Fruit fly (Drosophila melanogaster) whole organism, larva: ENCODE measurements around the gene CG17122.

ENCODE experiments used
- noc ChIP-seq: fragments of 200-800 bp; sonication (Bioruptor generic); optimal IDR thresholded peaks from 3 replicates; lab custom pipeline; 2019; ENCODE audit warnings: missing biosample characterization, mild to moderate bottlenecking, missing genetic modification characterization, moderate library complexity

The CG17122 gene

dm6 chr3L:20275235-20275634 lies at the start of gene CG17122:
Gene CG17122 (minus strand): TSS chr3L:20275335.
- no peak for TF ChIP-seq noc

DNA sequence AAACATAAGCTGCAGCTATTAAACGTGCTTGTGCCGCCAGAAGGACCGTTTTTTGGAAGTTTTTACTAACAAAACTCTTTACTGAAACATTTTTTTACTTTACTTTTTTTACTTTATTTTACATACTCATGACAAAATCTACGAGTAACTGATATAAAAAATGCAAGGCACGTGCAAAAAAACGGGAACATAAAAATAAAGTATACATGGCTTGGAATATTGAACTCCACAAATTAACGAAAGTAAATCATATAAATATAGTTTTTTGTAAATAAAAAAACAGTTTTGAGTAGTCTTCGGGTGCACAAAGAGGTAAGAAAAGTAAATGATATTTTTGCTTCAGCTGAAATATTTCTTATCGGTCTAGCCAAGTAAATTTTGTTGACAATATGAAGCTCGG lies 45.5 kb upstream of the CG17122 start, which contains the start of gene Spn77Bb:
Gene Spn77Bb (plus strand): TSS at position 301 of the 400 bp plus-strand sequence.
- no peak for TF ChIP-seq noc

DNA sequence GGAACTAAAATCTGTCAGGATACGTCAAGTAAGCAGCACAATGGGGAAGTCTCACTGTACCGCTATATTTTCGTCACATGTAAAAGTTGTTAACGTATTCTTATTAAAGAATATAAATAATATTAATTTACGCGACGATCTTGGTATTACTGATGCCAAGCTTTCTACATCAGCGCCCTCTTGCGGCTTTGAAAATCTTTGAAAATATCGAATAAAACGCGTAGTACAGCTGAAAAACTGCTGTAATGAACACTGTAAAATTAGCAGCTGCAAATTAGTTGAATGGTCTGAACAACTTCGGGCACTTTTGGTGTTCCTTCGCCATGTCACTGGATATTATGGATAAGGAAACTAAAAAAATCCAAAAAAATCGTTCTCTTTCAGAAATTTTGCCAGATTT lies 44.9 kb upstream of the CG17122 start:
- TF ChIP-seq noc = no peak

dm6 chr3L:20317751-20318150 lies 42.6 kb upstream of the CG17122 start:
- TF ChIP-seq noc = no peak

dm6 chr3L:20316956-20317589 lies 41.9 kb upstream of the CG17122 start, which contains the start of gene Spn77Ba:
Gene Spn77Ba (plus strand): TSS chr3L:20317190.
- TF ChIP-seq noc = no peak

- TF ChIP-seq noc = no peak
These were observed 38.3 kb upstream of the CG17122 start, which contains the start of gene alphaSnap for dm6 chr3L:20313469-20313868. Gene alphaSnap (plus strand): TSS chr3L:20313632.

dm6 chr3L:20309758-20310733 lies 34.9 kb upstream of the CG17122 start:
- TF ChIP-seq noc = no peak

DNA sequence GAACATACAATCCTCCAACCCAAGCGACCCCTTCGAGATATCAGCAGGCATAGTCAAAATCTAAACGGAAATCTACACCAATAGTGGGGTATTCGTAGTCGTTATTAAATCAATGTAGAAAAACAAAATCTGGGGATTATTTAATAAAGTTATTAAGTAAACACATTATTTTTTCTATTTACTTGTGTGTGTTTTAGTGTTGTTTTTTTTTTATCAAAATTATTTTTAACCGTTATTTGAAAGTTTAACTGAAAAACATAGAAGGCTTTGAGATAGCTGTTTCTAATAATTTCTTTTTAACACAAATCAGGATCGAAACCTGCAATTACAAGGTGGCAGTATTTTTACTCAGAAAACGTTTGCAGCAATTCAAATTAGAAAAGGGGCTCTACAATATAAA lies 34.2 kb upstream of the CG17122 start, which contains the start of gene polo:
Gene polo (plus strand): TSS at position 301 of the 400 bp plus-strand sequence.
- no peak for TF ChIP-seq noc

DNA sequence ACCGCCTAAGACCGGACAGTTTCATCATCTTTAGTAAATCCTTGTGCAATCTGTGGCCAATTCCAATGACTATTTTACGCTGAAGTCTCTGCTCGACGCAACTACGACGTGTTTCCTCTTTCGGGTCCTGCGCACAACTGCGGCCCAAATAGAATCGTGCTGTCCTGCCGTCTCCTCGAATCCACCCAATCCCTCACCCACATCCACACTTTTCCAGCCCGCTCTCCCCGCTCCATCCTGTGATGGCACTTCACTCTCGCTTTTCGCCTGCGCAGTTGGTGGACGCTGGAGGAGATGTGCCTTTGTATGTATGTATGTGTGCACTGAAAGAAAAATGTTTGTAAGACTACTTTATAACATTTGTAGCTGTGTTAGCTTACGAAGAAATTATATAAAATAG lies 31.0 kb upstream of the CG17122 start, which contains the start of gene CG32225:
Gene CG32225 (minus strand): TSS at position 142 of the 400 bp plus-strand sequence.
- TF ChIP-seq noc = no peak

DNA sequence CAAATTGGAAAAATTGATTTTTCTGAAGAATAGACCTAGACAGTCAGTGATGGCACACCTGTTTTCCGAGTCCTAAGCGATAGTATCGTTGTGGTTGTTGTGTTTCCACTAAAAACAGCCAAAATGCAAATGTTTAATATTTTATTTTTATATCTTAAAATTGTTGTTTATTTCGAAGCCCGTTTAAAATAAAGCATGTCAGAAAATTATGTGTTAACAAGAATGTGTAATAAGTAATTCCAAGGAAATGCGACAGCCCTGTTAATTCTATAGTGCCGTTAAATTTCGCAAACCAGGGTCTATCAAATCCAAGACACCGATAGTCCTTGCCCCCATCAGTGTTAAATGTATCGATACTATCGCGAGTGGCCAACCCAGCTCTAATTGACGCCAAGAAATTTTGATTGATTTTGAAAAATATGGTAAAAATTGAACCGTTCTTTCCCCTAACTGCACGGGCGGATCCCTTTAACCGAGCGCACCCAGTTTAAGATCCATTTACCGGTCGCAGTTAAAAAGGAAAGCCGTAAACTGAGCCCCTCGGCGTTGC lies 27.0 kb upstream of the CG17122 start, which contains the start of gene Pex23:
Gene Pex23 (minus strand): TSS at position 61 of the 550 bp plus-strand sequence.
- no peak for TF ChIP-seq noc

DNA sequence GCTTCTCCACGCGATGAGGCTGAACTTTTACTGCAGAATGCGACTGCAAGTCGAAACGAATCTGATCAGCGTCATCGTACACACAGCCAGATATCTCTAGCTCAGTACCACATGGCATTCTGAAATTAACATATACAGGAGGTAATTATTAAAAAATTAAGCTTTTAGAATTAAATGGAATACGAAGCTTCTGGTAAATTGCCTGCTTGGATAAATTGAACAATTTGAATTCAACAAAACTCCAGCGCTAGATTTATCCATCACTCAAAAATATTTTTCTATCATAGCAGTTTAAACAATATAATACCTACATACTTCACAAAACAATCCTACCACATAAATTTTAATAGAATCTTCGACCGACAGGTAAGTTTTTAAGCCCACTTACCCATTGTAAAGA lies 24.0 kb upstream of the CG17122 start, which contains the start of gene SCCRO4:
Gene SCCRO4 (plus strand): TSS at position 301 of the 400 bp plus-strand sequence.
- no peak for TF ChIP-seq noc

DNA sequence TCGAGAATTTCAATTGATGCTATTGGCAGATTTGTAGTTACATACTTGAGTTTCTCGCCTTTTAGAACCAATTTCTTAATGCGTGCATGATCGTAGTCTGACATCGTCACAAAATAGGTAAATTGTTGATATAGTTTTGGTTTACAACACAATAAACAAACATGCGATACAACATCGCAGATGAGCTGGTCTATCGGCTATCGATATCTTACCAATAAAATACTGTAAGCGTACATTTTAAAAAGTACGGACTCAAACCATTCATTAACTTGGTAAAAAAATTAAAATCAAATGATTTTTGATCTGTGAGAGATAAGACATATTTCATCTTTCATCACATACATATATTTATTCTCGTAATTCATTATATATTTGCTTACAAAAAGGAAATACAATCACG lies 21.7 kb upstream of the CG17122 start, which contains the start of gene FRG1:
Gene FRG1 (minus strand): TSS at position 175 of the 400 bp plus-strand sequence.
- no peak for TF ChIP-seq noc

DNA sequence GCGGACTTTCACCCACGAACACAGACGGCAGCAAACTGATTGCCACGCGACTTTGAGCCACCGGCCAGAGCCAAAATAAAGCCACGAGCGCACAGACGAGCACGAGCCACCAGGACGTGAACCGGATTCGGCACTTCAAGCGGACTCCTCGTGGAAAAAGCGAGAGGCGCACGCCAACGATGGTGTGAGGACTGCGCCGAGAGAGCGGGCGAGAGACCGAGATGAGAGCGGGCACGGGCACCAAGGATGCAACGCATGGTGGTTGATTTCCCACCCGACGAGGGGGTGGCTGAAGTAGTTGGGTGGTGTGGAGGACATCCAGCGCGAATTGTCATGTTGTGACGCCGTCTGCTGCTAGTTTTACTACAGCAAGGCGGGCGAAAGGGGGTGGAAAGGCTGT lies 20.0 kb upstream of the CG17122 start, which contains the start of gene gogo:
Gene gogo (minus strand): TSS at position 39 of the 400 bp plus-strand sequence.
- no peak for TF ChIP-seq noc

DNA sequence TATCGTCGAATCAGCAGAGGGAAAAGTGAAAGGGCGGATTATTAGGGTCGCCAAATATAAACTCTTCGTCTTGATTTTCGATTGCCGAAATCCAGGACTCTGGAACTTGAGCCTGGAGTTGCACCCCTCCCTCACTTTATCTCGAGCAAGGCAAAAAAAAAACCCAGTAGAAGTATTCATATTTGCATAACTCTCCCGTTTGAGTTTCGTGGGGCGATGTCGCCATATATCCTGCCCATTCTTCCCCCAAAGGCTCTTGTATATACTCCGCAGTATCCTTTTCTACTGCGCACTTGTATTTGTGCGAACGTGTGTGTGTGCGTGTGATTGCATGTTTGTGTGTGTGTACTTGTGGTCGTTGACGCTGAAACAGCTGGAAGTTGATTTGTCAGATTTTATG lies 11.9 kb upstream of the CG17122 start:
- no peak for TF ChIP-seq noc

DNA sequence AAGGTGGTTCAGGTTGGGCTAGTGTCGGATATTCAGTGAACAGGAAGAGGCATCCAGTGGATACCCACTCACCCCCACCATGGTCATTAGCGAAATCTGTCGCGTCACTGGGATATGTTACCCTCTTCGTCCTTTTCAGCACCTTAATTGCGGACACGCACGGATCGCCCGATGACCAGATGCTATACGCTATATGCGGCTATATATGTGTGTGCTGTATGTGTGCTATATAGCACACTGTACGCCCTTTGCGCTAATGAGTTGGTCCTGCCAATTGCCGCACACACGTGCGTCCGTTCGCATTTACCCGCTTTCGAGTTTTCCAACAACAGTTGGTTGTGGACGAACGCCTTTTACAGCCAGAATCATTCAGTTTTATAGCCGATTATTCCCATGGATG lies 6.1 kb upstream of the CG17122 start:
- TF ChIP-seq noc = no peak

dm6 chr3L:20276615-20277014 lies 1.5 kb upstream of the CG17122 start:
- no peak for TF ChIP-seq noc

DNA sequence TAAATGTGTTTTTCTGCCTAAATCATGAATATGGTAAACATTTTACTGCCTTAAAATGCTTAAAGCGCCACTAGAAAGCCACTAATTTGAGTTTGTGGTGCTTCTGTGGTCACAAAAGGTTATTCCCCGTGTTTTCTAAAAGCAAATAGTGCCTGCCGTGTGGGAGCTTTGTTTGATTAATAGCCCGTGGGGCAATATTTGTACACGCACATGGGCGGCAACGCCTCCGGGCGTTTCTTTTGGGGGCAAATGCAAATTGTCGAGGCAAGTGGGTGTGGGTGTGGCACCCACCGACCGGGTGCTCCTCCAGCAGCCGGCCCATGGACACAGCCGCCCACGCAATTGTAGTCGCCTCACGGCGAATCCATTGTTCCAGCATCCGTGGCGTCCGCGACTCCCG lies 751 bp upstream of the CG17122 start:
- TF ChIP-seq noc = no peak
